Fruit fly (Drosophila melanogaster): ENCODE measurements around the gene CG31156.

- TF ChIP-seq Asciz (GFP tag; optimal IDR thresholded peaks at IDR 0.05) (no peak), CG8290 (GFP tag; optimal IDR thresholded peaks at IDR 0.05) (no peak), CG8290 (tag; optimal IDR thresholded peaks at IDR 0.05) (no peak), otp (GFP tag; IDR thresholded peaks at IDR 0.05) (no peak)
These were observed 44.9 kb downstream of the CG31156 start for dm6 chr3R:22568508-22568907.
